Worm (Caenorhabditis elegans) whole organism, late embryonic: ENCODE results near the gene cdka-1.

Source experiments
- C38D4.7 ChIP-seq: fragments of 200-800 bp; sonication (Bioruptor generic); optimal IDR thresholded peaks from 2 replicates; lab custom pipeline; 2018; ENCODE audit warnings: mild to moderate bottlenecking, missing genetic modification characterization, moderate library complexity, missing compliant biosample characterization
- F13H6.1 ChIP-seq: sonication (generic microtip); optimal IDR thresholded peaks from 2 replicates; lab custom pipeline; 2016; ENCODE audit warnings: missing genetic modification characterization, missing compliant biosample characterization
- K02D7.2 ChIP-seq: sonication (generic microtip); optimal IDR thresholded peaks from 2 replicates; lab custom pipeline; 2017; ENCODE audit warnings: mild to moderate bottlenecking, missing genetic modification characterization, missing compliant biosample characterization
- Y22D7AL.16 ChIP-seq: sonication (generic microtip); optimal IDR thresholded peaks from 2 replicates; lab custom pipeline; 2016; ENCODE audit warnings: missing genetic modification characterization, missing compliant biosample characterization
- ama-1 ChIP-seq: fragments of 150-350 bp; optimal IDR thresholded peaks from 2 replicates; lab custom pipeline; 2014
- ceh-18 ChIP-seq: sonication (generic microtip); optimal IDR thresholded peaks from 2 replicates; lab custom pipeline; 2016; ENCODE audit warnings: missing genetic modification characterization, missing compliant biosample characterization
- ceh-19 ChIP-seq: fragments of 200-800 bp; sonication (Bioruptor generic); optimal IDR thresholded peaks from 2 replicates; lab custom pipeline; 2018; ENCODE audit warnings: mild to moderate bottlenecking, missing genetic modification characterization, missing compliant biosample characterization
- ceh-22 ChIP-seq: sonication (generic microtip); optimal IDR thresholded peaks from 2 replicates; lab custom pipeline; 2017; ENCODE audit warnings: missing biosample characterization, missing genetic modification characterization
- ceh-30 ChIP-seq: fragments of 150-350 bp; optimal IDR thresholded peaks from 2 replicates; lab custom pipeline; 2014; ENCODE audit warnings: missing biosample characterization, missing genetic modification characterization
- ceh-31 ChIP-seq: sonication (generic microtip); optimal IDR thresholded peaks from 2 replicates; lab custom pipeline; 2016; ENCODE audit warnings: missing genetic modification characterization, missing compliant biosample characterization
- ceh-45 ChIP-seq: fragments of 200-800 bp; sonication (Bioruptor generic); IDR thresholded peaks from 2 replicates; pipeline ENCODE4 v1.3.6; 2022; ENCODE audit warnings: missing genetic modification reagents, missing genetic modification characterization, missing compliant biosample characterization
- ceh-48 ChIP-seq: sonication (generic microtip); optimal IDR thresholded peaks from 2 replicates; lab custom pipeline; 2016; ENCODE audit warnings: missing genetic modification characterization, inconsistent platforms, missing compliant biosample characterization
- ceh-6 ChIP-seq: fragments of 200-800 bp; sonication (Bioruptor generic); optimal IDR thresholded peaks from 2 replicates; lab custom pipeline; 2018; ENCODE audit warnings: mild to moderate bottlenecking, missing genetic modification characterization, missing compliant biosample characterization
- dmd-4 ChIP-seq: sonication (generic microtip); optimal IDR thresholded peaks from 2 replicates; lab custom pipeline; 2016; ENCODE audit warnings: borderline replicate concordance, missing genetic modification characterization, missing compliant biosample characterization
- dve-1 ChIP-seq: sonication (generic microtip); optimal IDR thresholded peaks from 2 replicates; lab custom pipeline; 2017; ENCODE audit warnings: antibody characterized with exemption, mild to moderate bottlenecking, missing genetic modification characterization, missing compliant biosample characterization
- elt-2 ChIP-seq: sonication (generic microtip); optimal IDR thresholded peaks from 2 replicates; lab custom pipeline; 2016; ENCODE audit warnings: missing genetic modification reagents, missing genetic modification characterization, missing compliant biosample characterization
- ets-4 ChIP-seq: sonication (generic microtip); optimal IDR thresholded peaks from 2 replicates; lab custom pipeline; 2016; ENCODE audit warnings: missing genetic modification characterization, missing compliant biosample characterization
- fax-1 ChIP-seq: sonication (generic microtip); optimal IDR thresholded peaks from 2 replicates; lab custom pipeline; 2016; ENCODE audit warnings: missing genotype, missing genetic modification characterization, missing compliant biosample characterization
- gmeb-2 ChIP-seq: sonication (generic microtip); optimal IDR thresholded peaks from 2 replicates; lab custom pipeline; 2016; ENCODE audit warnings: missing genetic modification characterization, inconsistent platforms, missing compliant biosample characterization
- hlh-30 ChIP-seq: sonication (generic microtip); optimal IDR thresholded peaks from 2 replicates; lab custom pipeline; 2017; ENCODE audit warnings: antibody characterized with exemption, missing genetic modification characterization, missing compliant biosample characterization; ENCODE audit not compliant: insufficient read depth
- hlh-6 ChIP-seq: sonication (generic microtip); optimal IDR thresholded peaks from 2 replicates; lab custom pipeline; 2016; ENCODE audit warnings: missing genotype, missing genetic modification characterization, missing compliant biosample characterization
- hlh-8 ChIP-seq: sonication (generic microtip); optimal IDR thresholded peaks from 2 replicates; lab custom pipeline; 2016; ENCODE audit warnings: missing genotype, missing genetic modification characterization, missing compliant biosample characterization
- lim-6 ChIP-seq: sonication (generic microtip); optimal IDR thresholded peaks from 2 replicates; lab custom pipeline; 2016; ENCODE audit warnings: missing genetic modification characterization, missing compliant biosample characterization
- lin-11 ChIP-seq: fragments of 200-800 bp; sonication (Bioruptor generic); optimal IDR thresholded peaks from 2 replicates; lab custom pipeline; 2018; ENCODE audit warnings: mild to moderate bottlenecking, missing genetic modification characterization, missing compliant biosample characterization
- nfya-1 ChIP-seq: sonication (generic microtip); optimal IDR thresholded peaks from 2 replicates; lab custom pipeline; 2017; ENCODE audit warnings: missing genetic modification characterization, mild to moderate bottlenecking, missing compliant biosample characterization, antibody characterized with exemption, moderate library complexity
- npax-4 ChIP-seq: sonication (generic microtip); optimal IDR thresholded peaks from 2 replicates; lab custom pipeline; 2016; ENCODE audit warnings: missing genetic modification characterization, missing compliant biosample characterization
- pag-3 ChIP-seq: sonication (generic microtip); optimal IDR thresholded peaks from 2 replicates; lab custom pipeline; 2016; ENCODE audit warnings: missing compliant biosample characterization, missing genetic modification characterization, borderline replicate concordance
- pat-9 ChIP-seq: fragments of 200-800 bp; sonication (Bioruptor generic); optimal IDR thresholded peaks from 2 replicates; lab custom pipeline; 2018; ENCODE audit warnings: mild to moderate bottlenecking, missing genetic modification characterization, moderate library complexity, missing compliant biosample characterization
- pax-1 ChIP-seq: fragments of 150-350 bp; optimal IDR thresholded peaks from 2 replicates; lab custom pipeline; 2014; ENCODE audit warnings: missing biosample characterization, missing genetic modification characterization
- pha-4 ChIP-seq: fragments of 150-350 bp; optimal IDR thresholded peaks from 2 replicates; lab custom pipeline; 2018; ENCODE audit warnings: missing biosample characterization, missing genetic modification reagents, missing genetic modification characterization
- pqm-1 ChIP-seq: sonication (generic microtip); optimal IDR thresholded peaks from 2 replicates; lab custom pipeline; 2016; ENCODE audit warnings: missing genetic modification characterization, missing compliant biosample characterization
- unc-3 ChIP-seq, 2 experiments: fragments of 200-800 bp in 1 of 2; sonication (Bioruptor generic) in 1 of 2; sonication (generic microtip) in 1 of 2; conservative IDR thresholded peaks in 1 of 2; optimal IDR thresholded peaks in 1 of 2; 2 replicates each; pipeline versions ENCODE4 v1.3.6 to Lab custom; 2016 to 2022; ENCODE audit warnings: missing compliant biosample characterization in 2 of 2, missing genetic modification characterization in 2 of 2, missing genetic modification reagents in 1 of 2
- unc-42 ChIP-seq: sonication (generic microtip); optimal IDR thresholded peaks from 2 replicates; lab custom pipeline; 2016; ENCODE audit warnings: missing genotype, missing genetic modification characterization, missing compliant biosample characterization
- zip-5 ChIP-seq: sonication (generic microtip); optimal IDR thresholded peaks from 2 replicates; lab custom pipeline; 2016; ENCODE audit warnings: missing genetic modification characterization, missing compliant biosample characterization

Gene cdka-1

DNA sequence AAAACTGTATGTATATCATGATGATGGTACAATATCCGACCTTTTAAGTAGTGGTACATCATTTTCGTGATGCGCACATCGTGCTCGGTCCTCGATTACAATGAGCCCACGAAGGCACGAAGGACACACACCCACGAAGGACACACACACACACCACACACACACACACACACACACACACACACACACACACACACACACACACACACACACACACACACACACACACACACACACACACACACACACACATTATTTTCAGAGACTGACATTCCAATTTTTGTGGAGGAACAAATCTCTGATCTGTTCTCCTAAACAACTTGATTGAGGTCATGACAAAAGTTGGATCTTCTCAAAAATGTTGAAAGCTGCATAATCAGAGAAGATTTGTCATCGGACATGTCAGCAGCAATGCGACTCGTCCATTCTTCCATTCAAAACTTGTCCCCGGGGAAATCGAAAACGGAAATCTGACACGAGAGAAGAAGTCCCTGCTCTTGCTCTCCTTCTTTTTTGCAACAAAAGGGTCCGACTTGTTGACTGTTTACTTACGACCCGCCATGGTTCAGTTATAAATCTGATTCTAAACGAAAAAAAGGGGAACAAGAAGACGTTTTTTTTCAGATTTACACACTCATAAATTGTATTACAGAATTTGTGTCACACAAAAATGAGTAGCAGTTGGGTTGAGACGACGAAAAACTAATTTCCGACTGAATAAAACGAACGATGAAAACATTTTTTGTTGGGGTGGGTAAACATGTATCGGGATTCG, 32.3 kb upstream of the cdka-1 start:
- TF ChIP-seq gmeb-2 (tag; lab: Kevin White, UChicago) (peak; percentile 28), fax-1 (tag; lab: Kevin White, UChicago) (no peak), ceh-19 (GFP tag; lab: Kevin White, UChicago) (peak; percentile 61), C38D4.7 (peak; percentile 45), K02D7.2 (tag; lab: Kevin White, UChicago) (peak; percentile 46), ceh-6 (GFP tag; lab: Kevin White, UChicago) (peak; percentile 42), pha-4 (no peak), unc-42 (peak; percentile 2)
- TF ChIP-seq, all 69 proteins: peak for 6

DNA sequence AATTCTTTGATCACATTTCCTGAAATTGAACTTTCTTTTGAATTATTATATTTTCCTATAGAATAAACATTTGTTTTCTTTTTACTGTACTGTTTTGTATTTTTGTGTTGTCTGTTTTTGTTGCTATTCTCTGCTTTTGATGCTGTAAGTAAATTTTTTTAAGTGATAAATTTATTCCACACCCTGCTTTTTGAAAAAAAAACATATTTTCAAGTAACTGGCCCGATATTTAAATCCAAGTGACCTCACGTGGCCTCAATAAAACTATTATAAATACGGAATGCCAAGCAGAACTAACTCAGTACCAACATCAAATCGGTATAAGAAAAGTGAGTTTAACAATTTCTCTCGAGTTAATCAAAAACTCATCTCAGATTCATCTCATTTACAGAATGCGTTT, 30.4 kb upstream of the cdka-1 start, which contains the start of gene clec-151:
TSS of gene clec-151 (plus strand) at position 301 of the 400 bp plus-strand sequence.
- no peak for TF ChIP-seq lin-11
- no peak for TF ChIP-seq K02D7.2 (tag; lab: Kevin White, UChicago)
- no peak for TF ChIP-seq ceh-22 (tag; lab: Kevin White, UChicago)
- no peak for TF ChIP-seq ceh-48 (tag; lab: Kevin White, UChicago)
- no peak for TF ChIP-seq hlh-8 (tag; lab: Kevin White, UChicago)
- TF ChIP-seq pqm-1 = no peak
- no peak for TF ChIP-seq pag-3 (tag; lab: Kevin White, UChicago)
- TF ChIP-seq pat-9 = no peak

DNA sequence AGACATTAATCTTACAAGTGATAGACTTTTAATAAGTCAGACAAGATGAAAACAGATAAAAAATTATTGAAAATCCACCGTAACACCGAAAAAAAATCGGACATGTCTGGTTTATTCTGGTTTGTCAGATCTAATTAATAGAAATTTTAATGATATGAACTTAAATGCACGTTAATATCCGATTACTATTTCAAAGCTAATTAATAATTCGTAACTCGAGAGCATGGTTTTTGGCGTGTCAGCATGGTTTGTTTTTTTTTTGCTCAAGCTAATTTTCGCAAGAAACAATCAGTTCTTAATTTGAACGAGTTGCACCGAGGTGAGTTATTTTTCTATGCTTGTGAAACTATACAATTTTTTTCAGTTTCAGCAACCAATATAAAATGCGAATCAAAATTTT, 23.6 kb upstream of the cdka-1 start, which contains the start of gene clec-153:
TSS of gene clec-153 (plus strand) at position 301 of the 400 bp plus-strand sequence.
- TF ChIP-seq ceh-31 (tag; lab: Kevin White, UChicago) (no peak), nfya-1 (tag; lab: Kevin White, UChicago) (no peak), hlh-30 (no peak), npax-4 (tag; lab: Kevin White, UChicago) (no peak)

DNA sequence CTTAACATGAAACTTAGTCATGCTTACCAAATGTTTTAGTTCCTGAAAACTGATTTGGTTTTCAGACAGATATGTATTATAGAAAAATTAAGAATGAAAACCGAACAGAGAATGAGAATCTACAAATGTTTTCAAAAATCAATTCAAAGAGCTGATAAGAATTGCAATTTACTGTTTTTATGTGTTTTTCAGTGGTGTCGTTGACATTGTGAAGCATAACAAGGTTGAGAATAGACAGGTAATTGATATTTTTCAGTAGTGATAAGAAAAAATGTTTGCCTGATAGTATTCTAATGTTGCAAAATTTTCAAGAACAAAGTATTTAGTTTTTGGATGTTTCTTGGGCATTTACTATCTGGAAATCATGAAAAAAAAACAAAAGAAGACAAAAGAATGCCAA, 15.3 kb upstream of the cdka-1 start, which contains the start of gene pfas-1:
TSS of gene pfas-1 (minus strand) at position 49 of the 400 bp plus-strand sequence.
- TF ChIP-seq dve-1 (no peak), pax-1 (no peak), zip-5 (tag; lab: Kevin White, UChicago) (no peak), unc-3 (GFP tag; conservative IDR thresholded peaks at IDR 0.05; lab: Robert Waterston, UW) (no peak), unc-3 (tag; optimal IDR thresholded peaks at IDR 0.05; lab: Kevin White, UChicago) (no peak)

DNA sequence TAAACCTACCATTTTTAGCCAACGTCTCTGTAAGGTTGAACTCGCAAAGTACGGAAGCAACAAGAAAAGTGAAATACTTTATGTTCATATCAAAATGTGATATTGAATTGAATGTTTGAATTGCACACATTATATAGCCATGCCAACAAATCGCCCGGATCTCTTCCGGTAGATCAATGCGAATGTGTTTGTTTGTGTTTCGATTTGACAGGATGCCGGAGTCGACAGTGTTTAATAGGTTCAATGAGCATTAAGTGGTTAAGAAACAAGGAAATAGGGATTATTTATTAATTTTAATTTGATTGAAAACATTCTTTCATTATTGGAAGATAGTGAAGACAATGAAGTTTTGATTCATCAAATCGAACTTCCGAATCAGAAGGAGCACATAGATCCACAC, 12.3 kb upstream of the cdka-1 start, which contains the start of gene pqn-29:
TSS of gene pqn-29 (minus strand) at position 101 of the 400 bp plus-strand sequence.
- TF ChIP-seq hlh-6 (tag; lab: Kevin White, UChicago) (no peak), zip-5 (tag; lab: Kevin White, UChicago) (no peak), gmeb-2 (tag; lab: Kevin White, UChicago) (no peak), unc-3 (GFP tag; conservative IDR thresholded peaks at IDR 0.05; lab: Robert Waterston, UW) (no peak), unc-3 (tag; optimal IDR thresholded peaks at IDR 0.05; lab: Kevin White, UChicago) (no peak), unc-42 (no peak), ama-1 (lab: Kevin White, UChicago) (no peak), ceh-18 (tag; lab: Kevin White, UChicago) (no peak), ceh-31 (tag; lab: Kevin White, UChicago) (no peak), Y22D7AL.16 (no peak), ceh-30 (tag; lab: Kevin White, UChicago) (no peak), elt-2 (tag; lab: Kevin White, UChicago) (no peak), dve-1 (no peak), dmd-4 (tag; lab: Kevin White, UChicago) (no peak), C38D4.7 (no peak), pqm-1 (no peak), ceh-45 (GFP tag; lab: Robert Waterston, UW) (no peak), ets-4 (no peak), lim-6 (tag; lab: Kevin White, UChicago) (no peak), K02D7.2 (tag; lab: Kevin White, UChicago) (no peak), F13H6.1 (no peak)
